Worm (Caenorhabditis elegans): ENCODE measurements around the gene clec-117.

clec-117 gene

DNA sequence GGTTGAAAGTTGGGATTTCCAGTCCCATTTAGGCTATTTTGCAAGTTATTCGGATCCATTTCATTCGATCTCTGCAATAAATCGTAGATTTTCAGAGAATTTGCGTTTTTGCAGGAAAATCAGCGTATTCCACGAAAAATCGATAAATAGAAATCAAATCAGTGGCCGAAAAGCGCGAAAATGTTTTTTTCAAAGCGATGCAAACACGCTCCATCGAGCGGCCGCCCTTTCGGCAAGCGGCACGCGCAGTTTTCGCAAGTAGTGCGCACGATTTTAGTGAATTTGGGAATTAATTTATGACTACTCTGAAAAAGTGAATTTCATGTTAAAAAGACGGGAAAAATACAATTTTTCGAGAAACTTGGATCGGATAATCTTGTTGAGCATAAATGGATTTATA lies 41.7 kb downstream of the clec-117 start (continued):
- TF ChIP-seq ceh-91 (GFP tag; IDR thresholded peaks at IDR 0.05) (peak; percentile 85), lir-1 (GFP tag; conservative IDR thresholded peaks at IDR 0.05) (peak; percentile 87)

DNA sequence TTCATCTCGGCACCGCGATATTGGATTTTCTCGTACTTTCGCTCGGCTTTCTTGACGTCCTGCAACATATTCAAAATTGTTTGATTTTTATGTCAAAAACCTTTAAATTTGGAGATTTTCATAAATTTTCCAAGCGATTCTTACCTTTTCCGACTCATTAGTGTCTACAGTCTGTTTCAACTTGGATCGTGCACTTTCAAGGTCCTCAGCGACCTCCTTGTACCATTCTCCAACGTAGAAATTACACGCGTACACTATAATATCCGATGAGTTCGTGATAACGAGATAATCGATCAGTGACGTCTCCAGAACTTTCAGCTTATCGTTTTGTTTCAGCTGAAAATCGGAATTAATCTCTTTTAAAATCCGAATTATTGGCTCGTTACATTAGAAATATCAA lies 49.1 kb downstream of the clec-117 start:
- TF ChIP-seq ztf-28 (GFP tag; IDR thresholded peaks at IDR 0.05) (no peak), bed-1 (GFP tag; IDR thresholded peaks at IDR 0.05) (no peak), F49E8.2 (tag; optimal IDR thresholded peaks at IDR 0.05; ENCODE audit: insufficient read depth) (no peak), nfya-1 (tag; optimal IDR thresholded peaks at IDR 0.05; ENCODE audit: borderline replicate concordance, insufficient read depth) (no peak), mes-4 (tag; optimal IDR thresholded peaks at IDR 0.05) (no peak), ets-4 (GFP tag; optimal IDR thresholded peaks at IDR 0.05) (no peak), ceh-40 (GFP tag; IDR thresholded peaks at IDR 0.05) (no peak), die-1 (tag; optimal IDR thresholded peaks at IDR 0.05) (no peak), F10E7.11 (tag; optimal IDR thresholded peaks at IDR 0.05) (no peak), cebp-1 (GFP tag; IDR thresholded peaks at IDR 0.05) (no peak), cebp-1 (tag; optimal IDR thresholded peaks at IDR 0.05) (no peak), ZK185.1 (tag; optimal IDR thresholded peaks at IDR 0.05; ENCODE audit: poor library complexity, severe bottlenecking) (no peak), hlh-12 (tag; optimal IDR thresholded peaks at IDR 0.05) (no peak)

All from whole organism, young adult.